Fruit fly (Drosophila melanogaster) whole organism, wandering third instar larva: Measurements from ENCODE around the gene Unr.
A peak's percentile ranks its signal among the peaks of the same experiment; 100 is the strongest.

Source experiments
- Abd-B ChIP-seq: fragments of >200 bp; optimal IDR thresholded peaks from 2 replicates; lab custom pipeline; 2017; ENCODE audit warnings: missing biosample characterization, missing genetic modification characterization
- CG32264 ChIP-seq: fragments of 200-800 bp; sonication (Bioruptor generic); optimal IDR thresholded peaks from 2 replicates; lab custom pipeline; 2016; ENCODE audit warnings: missing biosample characterization, missing genetic modification characterization
- Dif ChIP-seq: fragments of 200-275, 200-300 bp; sonication (Bioruptor generic); optimal IDR thresholded peaks from 2 replicates; lab custom pipeline; 2018; ENCODE audit warnings: missing biosample characterization, missing genetic modification characterization; ENCODE audit not compliant: partially characterized antibody
- GATAd ChIP-seq: sonication (Bioruptor generic); optimal IDR thresholded peaks from 2 replicates; lab custom pipeline; 2016; ENCODE audit warnings: missing biosample characterization, missing genetic modification characterization
- HLH106 ChIP-seq: fragments of 200-800 bp; optimal IDR thresholded peaks from 3 replicates; lab custom pipeline; 2019; ENCODE audit warnings: missing biosample characterization, mild to moderate bottlenecking, missing genetic modification characterization, moderate library complexity
- Hnf4 ChIP-seq: fragments of 200-800 bp; sonication (Bioruptor generic); optimal IDR thresholded peaks from 2 replicates; lab custom pipeline; 2016; ENCODE audit warnings: missing biosample characterization, mild to moderate bottlenecking, missing genetic modification characterization
- Hr78 ChIP-seq: fragments of >200 bp; optimal IDR thresholded peaks from 2 replicates; lab custom pipeline; 2017; ENCODE audit warnings: missing biosample characterization, missing genetic modification characterization
- Hr83 ChIP-seq: fragments of 200-300 bp; sonication (Bioruptor generic); optimal IDR thresholded peaks from 2 replicates; lab custom pipeline; 2016; ENCODE audit warnings: missing biosample characterization, mild to moderate bottlenecking, missing genetic modification characterization, moderate library complexity; ENCODE audit not compliant: poor library complexity, severe bottlenecking
- Jra ChIP-seq: sonication (Bioruptor generic); optimal IDR thresholded peaks from 2 replicates; lab custom pipeline; 2016; ENCODE audit warnings: missing biosample characterization, missing genetic modification characterization
- Mio ChIP-seq: sonication (Bioruptor generic); optimal IDR thresholded peaks from 2 replicates; lab custom pipeline; 2016; ENCODE audit warnings: missing biosample characterization, missing genetic modification characterization
- Myc ChIP-seq: fragments of >200 bp; optimal IDR thresholded peaks from 2 replicates; lab custom pipeline; 2017
- N ChIP-seq: fragments of >200 bp; optimal IDR thresholded peaks from 2 replicates; lab custom pipeline; 2018; ENCODE audit warnings: missing biosample characterization, missing external identifiers, missing genetic modification characterization
- OdsH ChIP-seq: fragments of 200-800 bp; sonication (Bioruptor generic); optimal IDR thresholded peaks from 2 replicates; lab custom pipeline; 2016; ENCODE audit warnings: missing biosample characterization, mild to moderate bottlenecking, missing genetic modification characterization
- Rel ChIP-seq, 2 experiments: fragments of 200-800 bp; sonication (Bioruptor generic) in 1 of 2; optimal IDR thresholded peaks; 2 replicates in 1 of 2; 3 replicates in 1 of 2; lab custom pipeline; 2016 to 2019; ENCODE audit warnings: mild to moderate bottlenecking in 2 of 2, missing biosample characterization in 2 of 2, missing genetic modification characterization in 2 of 2, moderate library complexity in 1 of 2
- Vsx2 ChIP-seq: fragments of 200-300, 225-300 bp; sonication (Bioruptor generic); optimal IDR thresholded peaks from 2 replicates; lab custom pipeline; 2018; ENCODE audit warnings: missing biosample characterization, missing genetic modification characterization; ENCODE audit not compliant: partially characterized antibody
- br ChIP-seq: fragments of 200-800 bp; sonication (Bioruptor generic); optimal IDR thresholded peaks from 2 replicates; lab custom pipeline; 2016; ENCODE audit warnings: missing biosample characterization, missing genetic modification characterization
- brk ChIP-seq: fragments of 200-800 bp; sonication (Bioruptor generic); optimal IDR thresholded peaks from 2 replicates; lab custom pipeline; 2016; ENCODE audit warnings: missing biosample characterization, mild to moderate bottlenecking, missing genetic modification characterization
- dl ChIP-seq, 2 experiments: fragments of 175-275, 200-275 bp in 1 of 2; fragments of 200-275 bp in 1 of 2; sonication (Bioruptor generic); optimal IDR thresholded peaks; lab custom pipeline; 2018; ENCODE audit warnings: mild to moderate bottlenecking in 2 of 2, missing biosample characterization in 2 of 2, missing genetic modification characterization in 2 of 2, moderate library complexity in 2 of 2; ENCODE audit not compliant: partially characterized antibody in 2 of 2, insufficient read depth in 1 of 2
- dmrt93B ChIP-seq: fragments of 200-800 bp; sonication (Bioruptor generic); optimal IDR thresholded peaks from 2 replicates; lab custom pipeline; 2018; ENCODE audit warnings: missing biosample characterization, mild to moderate bottlenecking, missing genetic modification characterization
- dsf ChIP-seq: sonication (Bioruptor generic); optimal IDR thresholded peaks from 2 replicates; lab custom pipeline; 2016; ENCODE audit warnings: missing biosample characterization, missing genetic modification characterization, borderline replicate concordance
- ey ChIP-seq: fragments of 200-800 bp; sonication (Bioruptor generic); optimal IDR thresholded peaks from 2 replicates; lab custom pipeline; 2016; ENCODE audit warnings: missing biosample characterization, missing genetic modification characterization
- foxo ChIP-seq, 2 experiments: fragments of 200-800 bp; sonication (Bioruptor generic); optimal IDR thresholded peaks; 2 replicates in 1 of 2; 3 replicates in 1 of 2; lab custom pipeline; 2016 to 2017; ENCODE audit warnings: missing biosample characterization in 2 of 2, missing genetic modification characterization in 2 of 2
- fru ChIP-seq: fragments of 200-800 bp; sonication (Bioruptor generic); optimal IDR thresholded peaks from 3 replicates; lab custom pipeline; 2016; ENCODE audit warnings: missing biosample characterization, mild to moderate bottlenecking, missing genetic modification characterization
- h ChIP-seq: fragments of 200-800 bp; sonication (Bioruptor generic); optimal IDR thresholded peaks from 3 replicates; lab custom pipeline; 2016; ENCODE audit warnings: missing biosample characterization, mild to moderate bottlenecking, missing genetic modification characterization
- jim ChIP-seq: fragments of 175-275, 200-325 bp; sonication (Bioruptor generic); optimal IDR thresholded peaks from 2 replicates; lab custom pipeline; 2016; ENCODE audit warnings: missing biosample characterization, mild to moderate bottlenecking, missing genetic modification characterization
- lola ChIP-seq: fragments of >200 bp; optimal IDR thresholded peaks from 2 replicates; lab custom pipeline; 2017; ENCODE audit warnings: missing biosample characterization, missing genetic modification characterization
- pan ChIP-seq: fragments of >200 bp; optimal IDR thresholded peaks from 2 replicates; lab custom pipeline; 2017
- psq ChIP-seq: fragments of 200-800 bp; sonication (Bioruptor generic); optimal IDR thresholded peaks from 3 replicates; lab custom pipeline; 2017; ENCODE audit warnings: missing biosample characterization, mild to moderate bottlenecking, missing genetic modification characterization, moderate library complexity
- rgr ChIP-seq: fragments of 200-800 bp; sonication (Bioruptor generic); optimal IDR thresholded peaks from 3 replicates; lab custom pipeline; 2016; ENCODE audit warnings: missing biosample characterization, mild to moderate bottlenecking, missing genetic modification characterization
- sage ChIP-seq: fragments of 200-800 bp; sonication (Bioruptor generic); optimal IDR thresholded peaks from 2 replicates; lab custom pipeline; 2016; ENCODE audit warnings: missing biosample characterization, mild to moderate bottlenecking, missing genetic modification characterization
- sv ChIP-seq: fragments of 200-800 bp; sonication (Bioruptor generic); optimal IDR thresholded peaks from 3 replicates; lab custom pipeline; 2016; ENCODE audit warnings: missing biosample characterization, missing genetic modification characterization
- tai ChIP-seq: sonication (Bioruptor generic); optimal IDR thresholded peaks from 2 replicates; lab custom pipeline; 2016; ENCODE audit warnings: missing biosample characterization, missing genetic modification characterization
- usp ChIP-seq: fragments of >200 bp; optimal IDR thresholded peaks from 2 replicates; lab custom pipeline; 2017; ENCODE audit warnings: missing biosample characterization, missing genetic modification characterization
- woc ChIP-seq: sonication (Bioruptor generic); optimal IDR thresholded peaks from 2 replicates; lab custom pipeline; 2016; ENCODE audit warnings: missing biosample characterization, mild to moderate bottlenecking, missing genetic modification characterization

Unr gene

dm6 chr3L:8449202-8449799 lies 7.1 kb upstream of the Unr start, which contains the start of gene CG6983:
Gene CG6983, minus strand, starts transcription at chr3L:8449377.
- TF ChIP-seq Jra (GFP tag; lab: Kevin White, UChicago) (no peak), jim (GFP tag; lab: Kevin White, UChicago) (peak; percentile 19), h (GFP tag; lab: Kevin White, UChicago) (peak; percentile 4), Hr83 (peak; percentile 12), Hnf4 (GFP tag; lab: Kevin White, UChicago) (no peak)

- TF ChIP-seq N (GFP tag; lab: Kevin White, UChicago) = no peak
- TF ChIP-seq woc (GFP tag; lab: Kevin White, UChicago) = no peak
- peak in 1 of 2 experiments; percentile 65 for TF ChIP-seq foxo (GFP tag; optimal IDR thresholded peaks at IDR 0.05; lab: Kevin White, UChicago)
- TF ChIP-seq sv (GFP tag; lab: Kevin White, UChicago) = no peak
- no peak for TF ChIP-seq jim (GFP tag; lab: Kevin White, UChicago)
- peak; percentile 59 for TF ChIP-seq fru (GFP tag; lab: Kevin White, UChicago)
- TF ChIP-seq brk (GFP tag; lab: Kevin White, UChicago) = no peak
- TF ChIP-seq dmrt93B (GFP tag; lab: Kevin White, UChicago) = no peak
- TF ChIP-seq GATAd (GFP tag; lab: Kevin White, UChicago) = no peak
- TF ChIP-seq HLH106 (tag; lab: Kevin White, UChicago) = no peak
- TF ChIP-seq Mio (GFP tag; lab: Kevin White, UChicago) = no peak
- TF ChIP-seq ey (GFP tag; lab: Kevin White, UChicago) = no peak
- TF ChIP-seq rgr = peak; percentile 25
- no peak for TF ChIP-seq Abd-B (GFP tag; lab: Kevin White, UChicago)
- TF ChIP-seq dl (GFP tag; optimal IDR thresholded peaks at IDR 0.05; lab: Kevin White, UChicago; ENCODE audit: insufficient read depth in 1 of 2, partially characterized antibody in 2 of 2) = no peak
- TF ChIP-seq br (GFP tag; lab: Kevin White, UChicago) = peak; percentile 46
- peak; percentile 0 for TF ChIP-seq psq (GFP tag; lab: Kevin White, UChicago)
- TF ChIP-seq h (GFP tag; lab: Kevin White, UChicago) = peak; percentile 58
- TF ChIP-seq OdsH (GFP tag; lab: Kevin White, UChicago) = peak; percentile 21
- TF ChIP-seq Rel (GFP tag; optimal IDR thresholded peaks at IDR 0.05; lab: Kevin White, UChicago) = no peak
- TF ChIP-seq Rel (tag; optimal IDR thresholded peaks at IDR 0.05; lab: Kevin White, UChicago) = no peak
- no peak for TF ChIP-seq Hr78 (GFP tag; lab: Kevin White, UChicago)
- no peak for TF ChIP-seq Dif
- TF ChIP-seq Vsx2 (GFP tag; lab: Kevin White, UChicago) = no peak
- TF ChIP-seq lola = no peak
These were observed 6.3 kb upstream of the Unr start for dm6 chr3L:8448517-8448889.

dm6 chr3L:8447795-8448516 lies 5.8 kb upstream of the Unr start:
- TF ChIP-seq Rel (GFP tag; optimal IDR thresholded peaks at IDR 0.05; lab: Kevin White, UChicago) (no peak), Rel (tag; optimal IDR thresholded peaks at IDR 0.05; lab: Kevin White, UChicago) (no peak), lola (no peak), HLH106 (tag; lab: Kevin White, UChicago) (no peak), Hr78 (GFP tag; lab: Kevin White, UChicago) (no peak), Jra (GFP tag; lab: Kevin White, UChicago) (no peak)

- TF ChIP-seq fru (GFP tag; lab: Kevin White, UChicago) (peak; percentile 26), rgr (peak; percentile 47), Hr83 (no peak), tai (no peak), sv (GFP tag; lab: Kevin White, UChicago) (no peak), dl (GFP tag; optimal IDR thresholded peaks at IDR 0.05; lab: Kevin White, UChicago; ENCODE audit: insufficient read depth in 1 of 2, partially characterized antibody in 2 of 2) (no peak), HLH106 (tag; lab: Kevin White, UChicago) (peak; percentile 16), lola (no peak), dmrt93B (GFP tag; lab: Kevin White, UChicago) (no peak), psq (GFP tag; lab: Kevin White, UChicago) (peak; percentile 3), CG32264 (GFP tag; lab: Kevin White, UChicago) (no peak), Myc (lab: Kevin White, UChicago) (no peak), Jra (GFP tag; lab: Kevin White, UChicago) (no peak), Vsx2 (GFP tag; lab: Kevin White, UChicago) (no peak), jim (GFP tag; lab: Kevin White, UChicago) (no peak), brk (GFP tag; lab: Kevin White, UChicago) (no peak), GATAd (GFP tag; lab: Kevin White, UChicago) (no peak), pan (lab: Kevin White, UChicago) (no peak), Dif (no peak), N (GFP tag; lab: Kevin White, UChicago) (no peak), dsf (no peak), Abd-B (GFP tag; lab: Kevin White, UChicago) (no peak), woc (GFP tag; lab: Kevin White, UChicago) (no peak), OdsH (GFP tag; lab: Kevin White, UChicago) (no peak), br (GFP tag; lab: Kevin White, UChicago) (peak; percentile 34), foxo (GFP tag; optimal IDR thresholded peaks at IDR 0.05; lab: Kevin White, UChicago) (peak in 1 of 2 experiments; percentile 55), usp (GFP tag; lab: Kevin White, UChicago) (no peak), Hnf4 (GFP tag; lab: Kevin White, UChicago) (no peak), Hr78 (GFP tag; lab: Kevin White, UChicago) (no peak), Mio (GFP tag; lab: Kevin White, UChicago) (no peak), h (GFP tag; lab: Kevin White, UChicago) (peak; percentile 34), sage (GFP tag; lab: Kevin White, UChicago) (no peak)
These were observed 4.0 kb upstream of the Unr start for dm6 chr3L:8446050-8446781.
